Fruit fly (Drosophila melanogaster) whole organism, pupa: ENCODE measurements around the gene Lcp65Ag2.

Source experiments
- CG10348 ChIP-seq: fragments of 200-800 bp; sonication (Bioruptor generic); IDR thresholded peaks from 2 replicates; pipeline ENCODE4 v1.3.6; 2022; ENCODE audit warnings: missing biosample characterization, missing genetic modification characterization
- CG12605 ChIP-seq: fragments of 200-800 bp; sonication (Bioruptor generic); IDR thresholded peaks from 2 replicates; pipeline ENCODE4 v1.3.6; 2022; ENCODE audit warnings: missing biosample characterization, missing genetic modification characterization
- CG13204 ChIP-seq: fragments of 200-800 bp; sonication (Bioruptor generic); optimal IDR thresholded peaks from 2 replicates; lab custom pipeline; 2018; ENCODE audit warnings: missing biosample characterization, mild to moderate bottlenecking, missing genetic modification characterization, moderate library complexity
- CG14655 ChIP-seq: fragments of 200-800 bp; sonication (Bioruptor generic); optimal IDR thresholded peaks from 3 replicates; lab custom pipeline; 2017; ENCODE audit warnings: mild to moderate bottlenecking, missing biosample characterization, missing genetic modification reagents, missing genetic modification characterization
- CG15710 ChIP-seq: fragments of 200-800 bp; sonication (Bioruptor generic); optimal IDR thresholded peaks from 2 replicates; lab custom pipeline; 2018; ENCODE audit warnings: missing biosample characterization, mild to moderate bottlenecking, missing genetic modification characterization, moderate library complexity
- CG17806 ChIP-seq: fragments of 200-800 bp; sonication (Bioruptor generic); optimal IDR thresholded peaks from 2 replicates; lab custom pipeline; 2018; ENCODE audit warnings: missing biosample characterization, mild to moderate bottlenecking, missing genetic modification characterization, moderate library complexity
- CG32121 ChIP-seq: fragments of 200-800 bp; sonication (Bioruptor generic); IDR thresholded peaks from 2 replicates; pipeline ENCODE4 v1.3.6; 2022; ENCODE audit warnings: missing biosample characterization, missing genetic modification characterization
- CG34367 ChIP-seq: fragments of 200-800 bp; sonication (Bioruptor generic); optimal IDR thresholded peaks from 2 replicates; lab custom pipeline; 2018; ENCODE audit warnings: missing biosample characterization, mild to moderate bottlenecking, missing genetic modification characterization
- CG4496 ChIP-seq: fragments of 200-800 bp; sonication (Bioruptor generic); IDR thresholded peaks from 3 replicates; pipeline ENCODE4 v1.3.6; 2022; ENCODE audit warnings: missing biosample characterization, missing genetic modification characterization
- CG8159 ChIP-seq: fragments of 200-800 bp; sonication (Bioruptor generic); optimal IDR thresholded peaks from 3 replicates; lab custom pipeline; 2018; ENCODE audit warnings: missing biosample characterization, mild to moderate bottlenecking, missing genetic modification characterization, moderate library complexity
- CG8301 ChIP-seq: fragments of 200-800 bp; sonication (Bioruptor generic); optimal IDR thresholded peaks from 2 replicates; lab custom pipeline; 2018; ENCODE audit warnings: missing biosample characterization, mild to moderate bottlenecking, missing genetic modification characterization
- CG9948 ChIP-seq: fragments of 200-800 bp; sonication (Bioruptor generic); optimal IDR thresholded peaks from 2 replicates; lab custom pipeline; 2018; ENCODE audit warnings: missing biosample characterization, mild to moderate bottlenecking, missing genetic modification characterization, moderate library complexity
- D1 ChIP-seq: fragments of 200-800 bp; sonication (Bioruptor generic); optimal IDR thresholded peaks from 2 replicates; lab custom pipeline; 2018; ENCODE audit warnings: missing biosample characterization, mild to moderate bottlenecking, missing genetic modification characterization, moderate library complexity
- EcR ChIP-seq: fragments of 200-800 bp; sonication (Bioruptor generic); optimal IDR thresholded peaks from 3 replicates; lab custom pipeline; 2019; ENCODE audit warnings: missing biosample characterization, missing genetic modification characterization, mild to moderate bottlenecking, moderate library complexity, missing genetic modification reagents
- Ets98B ChIP-seq: fragments of 200-800 bp; sonication (Bioruptor generic); IDR thresholded peaks from 2 replicates; pipeline ENCODE4 v1.3.6; 2022; ENCODE audit warnings: missing biosample characterization, missing genetic modification characterization
- Pif1A ChIP-seq: fragments of 200-800 bp; sonication (Bioruptor generic); optimal IDR thresholded peaks from 3 replicates; lab custom pipeline; 2016; ENCODE audit warnings: missing biosample characterization, missing genetic modification characterization
- Pif1B ChIP-seq: fragments of 200-800 bp; sonication (Bioruptor generic); optimal IDR thresholded peaks from 3 replicates; lab custom pipeline; 2016; ENCODE audit warnings: missing biosample characterization, missing genetic modification characterization
- Snoo ChIP-seq: fragments of 200-800 bp; sonication (Bioruptor generic); optimal IDR thresholded peaks from 3 replicates; lab custom pipeline; 2017; ENCODE audit warnings: missing biosample characterization, mild to moderate bottlenecking, missing genetic modification characterization, inconsistent platforms
- fd96Ca ChIP-seq: fragments of 200-800 bp; sonication (Bioruptor generic); IDR thresholded peaks from 3 replicates; pipeline ENCODE4 v1.3.6; 2022; ENCODE audit warnings: missing biosample characterization, missing genetic modification characterization
- gl ChIP-seq: fragments of 200-800 bp; sonication (Bioruptor generic); optimal IDR thresholded peaks from 2 replicates; lab custom pipeline; 2018; ENCODE audit warnings: missing biosample characterization, mild to moderate bottlenecking, missing genetic modification characterization
- rn ChIP-seq: fragments of 200-800 bp; sonication (Bioruptor generic); IDR thresholded peaks from 2 replicates; pipeline ENCODE4 v1.3.6; 2022; ENCODE audit warnings: missing biosample characterization, missing genetic modification characterization

Lcp65Ag2 gene

DNA sequence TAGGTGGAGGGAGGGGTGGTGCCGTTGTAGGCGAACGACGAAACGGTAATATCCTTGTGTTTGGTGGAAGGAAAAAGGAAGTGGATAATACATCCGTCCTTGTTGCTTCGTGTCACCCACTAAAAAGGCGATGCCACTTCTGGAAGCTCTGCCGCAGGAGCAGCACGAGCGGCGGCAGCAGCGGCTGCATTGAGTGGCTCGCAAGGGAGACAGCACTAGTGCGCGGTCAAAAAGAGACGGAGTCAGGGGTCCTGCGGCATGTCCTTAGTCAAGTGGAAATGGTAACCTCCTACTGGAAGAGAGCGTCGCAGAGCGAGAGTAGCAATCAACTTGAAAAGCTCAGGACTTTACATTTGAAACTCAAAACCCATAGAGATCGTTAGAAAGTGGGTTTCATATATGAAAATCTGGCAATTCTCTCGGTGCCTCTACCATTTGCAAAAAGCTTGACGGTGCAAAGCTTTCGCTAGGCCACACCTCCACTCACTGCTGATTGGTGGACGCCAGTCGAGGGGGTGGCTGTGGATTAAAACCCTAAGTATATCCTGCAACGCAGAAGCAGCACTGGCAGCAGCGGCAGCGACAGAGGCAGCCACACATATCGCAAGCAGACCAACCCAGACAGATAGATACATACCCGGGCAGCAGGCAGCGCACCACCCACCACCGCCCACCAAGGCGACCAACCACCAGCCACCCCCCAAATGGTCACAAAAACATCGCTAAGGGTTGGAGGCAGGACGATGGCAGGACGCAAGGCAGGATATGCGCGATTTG, 22.5 kb downstream of the Lcp65Ag2 start:
- TF ChIP-seq Snoo (tag; lab: Kevin White, UChicago) (no peak), EcR (GFP tag; lab: Kevin White, UChicago) (no peak), CG8301 (tag; lab: Kevin White, UChicago) (no peak), CG17806 (tag; lab: Kevin White, UChicago) (no peak), CG32121 (no peak), CG8159 (tag; lab: Kevin White, UChicago) (no peak), Pif1A (no peak), CG12605 (GFP tag; lab: Robert Waterston, UW) (no peak), CG4496 (GFP tag; lab: Robert Waterston, UW) (no peak), CG10348 (GFP tag; lab: Robert Waterston, UW) (no peak), CG9948 (no peak), CG13204 (GFP tag; lab: Kevin White, UChicago) (no peak), CG14655 (GFP tag; lab: Kevin White, UChicago) (no peak), D1 (no peak), Ets98B (no peak)

DNA sequence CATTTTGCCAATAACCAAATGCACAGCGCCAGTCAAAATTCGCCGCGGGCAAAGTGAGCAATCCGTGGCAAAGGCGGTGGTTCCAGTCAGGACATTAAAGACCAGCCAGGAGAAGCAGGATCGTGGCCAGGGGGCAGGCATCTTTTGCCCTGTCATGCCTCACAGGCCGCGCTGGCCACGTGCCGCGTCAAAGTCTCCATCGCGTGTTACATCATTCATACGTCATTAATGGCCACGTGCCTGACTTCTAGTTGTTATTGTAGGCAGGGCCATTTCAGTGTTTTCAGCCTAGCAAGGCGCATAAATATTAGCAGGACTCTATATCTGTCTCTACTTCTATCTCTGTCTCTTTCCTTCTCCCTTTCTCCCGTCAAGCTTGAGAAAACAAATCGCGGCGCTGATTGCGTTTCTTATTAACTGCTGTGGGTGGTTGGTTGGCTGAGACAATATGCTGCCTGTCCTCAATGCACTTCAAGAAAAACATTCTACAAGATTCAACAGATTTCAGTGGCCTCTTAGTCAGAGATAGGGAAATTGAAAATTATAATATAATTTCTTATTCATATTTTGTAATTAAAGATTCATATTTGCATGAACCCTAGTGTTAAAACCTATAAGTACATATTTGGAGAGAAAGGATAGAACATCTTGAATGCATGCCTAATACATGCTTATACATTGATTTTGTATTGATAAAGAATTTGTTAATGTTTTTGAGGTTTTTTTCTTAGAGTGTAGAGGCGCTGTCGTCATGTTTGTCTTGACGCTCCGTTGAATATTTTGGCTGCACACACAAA, 24.9 kb downstream of the Lcp65Ag2 start:
- TF ChIP-seq CG15710 (tag; lab: Kevin White, UChicago) (no peak), Pif1B (GFP tag; lab: Kevin White, UChicago) (no peak), CG4496 (GFP tag; lab: Robert Waterston, UW) (no peak), EcR (GFP tag; lab: Kevin White, UChicago) (no peak), CG12605 (GFP tag; lab: Robert Waterston, UW) (no peak), CG13204 (GFP tag; lab: Kevin White, UChicago) (no peak), Snoo (tag; lab: Kevin White, UChicago) (no peak), CG8159 (tag; lab: Kevin White, UChicago) (no peak), CG9948 (no peak), rn (GFP tag; lab: Robert Waterston, UW) (no peak), CG10348 (GFP tag; lab: Robert Waterston, UW) (no peak), gl (tag; lab: Kevin White, UChicago) (no peak), D1 (no peak), CG14655 (GFP tag; lab: Kevin White, UChicago) (no peak), CG17806 (tag; lab: Kevin White, UChicago) (no peak), Pif1A (no peak)
- TF ChIP-seq, all 21 proteins: peak for 0

- TF ChIP-seq CG15710 (tag; lab: Kevin White, UChicago), result no peak
- no peak for TF ChIP-seq Snoo (tag; lab: Kevin White, UChicago)
- no peak for TF ChIP-seq EcR (GFP tag; lab: Kevin White, UChicago)
- TF ChIP-seq Ets98B, result no peak
- TF ChIP-seq CG12605 (GFP tag; lab: Robert Waterston, UW), result no peak
- TF ChIP-seq CG10348 (GFP tag; lab: Robert Waterston, UW), result no peak
- no peak for TF ChIP-seq D1
- no peak for TF ChIP-seq CG34367
- no peak for TF ChIP-seq CG14655 (GFP tag; lab: Kevin White, UChicago)
- TF ChIP-seq rn (GFP tag; lab: Robert Waterston, UW), result no peak
- TF ChIP-seq Pif1B (GFP tag; lab: Kevin White, UChicago), result no peak
- no peak for TF ChIP-seq gl (tag; lab: Kevin White, UChicago)
- TF ChIP-seq CG17806 (tag; lab: Kevin White, UChicago), result no peak
- TF ChIP-seq fd96Ca (GFP tag; lab: Robert Waterston, UW), result no peak
- TF ChIP-seq, all 21 proteins: peak for 0
Measured at dm6 chr3L:6106717-6107116, 26.7 kb downstream of the Lcp65Ag2 start.

dm6 chr3L:6105435-6105834, 28.0 kb downstream of the Lcp65Ag2 start:
- TF ChIP-seq Ets98B (no peak), CG9948 (no peak), Pif1A (no peak), CG12605 (GFP tag; lab: Robert Waterston, UW) (no peak), CG15710 (tag; lab: Kevin White, UChicago) (no peak), fd96Ca (GFP tag; lab: Robert Waterston, UW) (no peak), EcR (GFP tag; lab: Kevin White, UChicago) (no peak), CG8159 (tag; lab: Kevin White, UChicago) (no peak), CG10348 (GFP tag; lab: Robert Waterston, UW) (no peak), Snoo (tag; lab: Kevin White, UChicago) (no peak), D1 (no peak), CG17806 (tag; lab: Kevin White, UChicago) (no peak), CG8301 (tag; lab: Kevin White, UChicago) (no peak), CG32121 (no peak), gl (tag; lab: Kevin White, UChicago) (no peak), rn (GFP tag; lab: Robert Waterston, UW) (no peak), CG14655 (GFP tag; lab: Kevin White, UChicago) (no peak), CG4496 (GFP tag; lab: Robert Waterston, UW) (no peak), CG34367 (no peak), CG13204 (GFP tag; lab: Kevin White, UChicago) (no peak)

DNA sequence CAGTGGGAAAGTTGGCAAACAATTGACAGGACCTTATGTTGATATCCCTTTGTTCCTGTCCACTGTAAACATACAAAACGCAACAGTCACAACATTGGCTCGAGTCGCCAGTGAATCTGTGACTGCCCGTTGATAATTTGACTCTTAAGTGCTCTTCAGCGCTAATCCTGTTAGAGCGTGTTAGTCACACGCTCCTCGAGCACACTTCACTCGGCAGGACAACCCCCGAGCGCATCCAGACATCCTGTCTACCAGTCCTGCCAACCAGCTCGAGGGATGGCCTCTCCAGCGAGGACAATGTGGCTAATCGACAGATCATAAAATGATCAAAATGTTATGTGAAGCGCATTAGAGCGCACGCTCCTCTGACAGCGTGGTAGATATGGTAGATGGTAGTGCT, 28.8 kb downstream of the Lcp65Ag2 start:
- no peak for TF ChIP-seq Snoo (tag; lab: Kevin White, UChicago)
- TF ChIP-seq CG4496 (GFP tag; lab: Robert Waterston, UW), result no peak
- TF ChIP-seq Pif1B (GFP tag; lab: Kevin White, UChicago), result no peak
- no peak for TF ChIP-seq CG9948
- no peak for TF ChIP-seq CG17806 (tag; lab: Kevin White, UChicago)
- no peak for TF ChIP-seq CG8301 (tag; lab: Kevin White, UChicago)
- no peak for TF ChIP-seq D1
- no peak for TF ChIP-seq fd96Ca (GFP tag; lab: Robert Waterston, UW)
- TF ChIP-seq CG10348 (GFP tag; lab: Robert Waterston, UW), result no peak
